Worm (Caenorhabditis elegans): ENCODE data around the gene fshr-1.

fshr-1 gene

ce11 chrV:9853801-9854200, 35.8 kb upstream of the fshr-1 start:
- TF ChIP-seq lin-35 (GFP tag; optimal IDR thresholded peaks at IDR 0.05): peak in 1 of 3 experiments; percentile 2
- TF ChIP-seq nfya-2 (GFP tag; IDR thresholded peaks at IDR 0.05): no peak
- no peak for TF ChIP-seq nhr-27 (tag; optimal IDR thresholded peaks at IDR 0.05)
- TF ChIP-seq sdz-38 (tag; optimal IDR thresholded peaks at IDR 0.05): no peak
- TF ChIP-seq B0261.1 (tag; optimal IDR thresholded peaks at IDR 0.05): no peak

- TF ChIP-seq ccch-3 (GFP tag; optimal IDR thresholded peaks at IDR 0.05) (no peak), sea-2 (GFP tag; IDR thresholded peaks at IDR 0.05) (no peak), K11D2.4 (GFP tag; IDR thresholded peaks at IDR 0.05) (no peak), F52B5.7 (tag; optimal IDR thresholded peaks at IDR 0.05) (no peak), nhr-80 (tag; optimal IDR thresholded peaks at IDR 0.05) (peak; percentile 14), ztf-3 (GFP tag; optimal IDR thresholded peaks at IDR 0.05) (no peak), dpl-1 (GFP tag; optimal IDR thresholded peaks at IDR 0.05) (no peak), nfya-1 (tag; optimal IDR thresholded peaks at IDR 0.05; ENCODE audit: borderline replicate concordance, insufficient read depth) (no peak), snpc-1.3 (tag; optimal IDR thresholded peaks at IDR 0.05; ENCODE audit: insufficient read depth) (no peak), D2030.7 (GFP tag; IDR thresholded peaks at IDR 0.05) (no peak), cebp-1 (GFP tag; IDR thresholded peaks at IDR 0.05) (no peak), cebp-1 (tag; optimal IDR thresholded peaks at IDR 0.05) (no peak), zfh-2 (GFP tag; conservative IDR thresholded peaks at IDR 0.05) (0 out of 2 replicates have a peak, but pooled peaks have one; percentile 16), tbp1 (GFP tag; optimal IDR thresholded peaks at IDR 0.05) (no peak), K12H6.12 (tag; optimal IDR thresholded peaks at IDR 0.05) (no peak), ceh-91 (GFP tag; IDR thresholded peaks at IDR 0.05) (no peak), hmg-1.2 (GFP tag; IDR thresholded peaks at IDR 0.05) (peak; percentile 76; the same call in 1 of the 2 replicates), unc-62 (GFP tag; optimal IDR thresholded peaks at IDR 0.05) (no peak), mxl-1 (tag; optimal IDR thresholded peaks at IDR 0.05) (no peak), rcor-1 (GFP tag; IDR thresholded peaks at IDR 0.05) (no peak), hrde-1 (tag; optimal IDR thresholded peaks at IDR 0.05; ENCODE audit: borderline replicate concordance) (no peak), madf-10 (tag; optimal IDR thresholded peaks at IDR 0.05) (no peak), nhr-179 (tag; optimal IDR thresholded peaks at IDR 0.05) (no peak), attf-5 (GFP tag; optimal IDR thresholded peaks at IDR 0.05) (peak; percentile 50), efl-1 (GFP tag; optimal IDR thresholded peaks at IDR 0.05) (peak; percentile 9), mcd-1 (GFP tag; IDR thresholded peaks at IDR 0.05) (peak; percentile 64), hlh-12 (tag; optimal IDR thresholded peaks at IDR 0.05) (no peak), T07F8.4 (tag; optimal IDR thresholded peaks at IDR 0.05) (no peak), ceh-58 (GFP tag; IDR thresholded peaks at IDR 0.05) (no peak), C17E4.6 (GFP tag; IDR thresholded peaks at IDR 0.05) (no peak), somi-1 (GFP tag; optimal IDR thresholded peaks at IDR 0.05) (no peak), pha-4 (tag; optimal IDR thresholded peaks at IDR 0.05) (no peak), Y53F4B.3 (GFP tag; IDR thresholded peaks at IDR 0.05) (no peak), T26A5.8 (tag; optimal IDR thresholded peaks at IDR 0.05) (no peak), hsf-1 (GFP tag; IDR thresholded peaks at IDR 0.05) (no peak), bed-2 (GFP tag; IDR thresholded peaks at IDR 0.05) (no peak), aptf-2 (GFP tag; conservative IDR thresholded peaks at IDR 0.05) (no peak), xnd-1 (tag; optimal IDR thresholded peaks at IDR 0.05) (no peak), bed-1 (GFP tag; IDR thresholded peaks at IDR 0.05) (no peak), egl-18 (GFP tag; IDR thresholded peaks at IDR 0.05) (no peak), ZK185.1 (tag; optimal IDR thresholded peaks at IDR 0.05; ENCODE audit: poor library complexity, severe bottlenecking) (no peak)
Observed at ce11 chrV:9855920-9856852, 33.5 kb upstream of the fshr-1 start.

All from whole organism, young adult.